Worm (Caenorhabditis elegans): ENCODE measurements around the gene R02F11.12.

R02F11.12 gene

DNA sequence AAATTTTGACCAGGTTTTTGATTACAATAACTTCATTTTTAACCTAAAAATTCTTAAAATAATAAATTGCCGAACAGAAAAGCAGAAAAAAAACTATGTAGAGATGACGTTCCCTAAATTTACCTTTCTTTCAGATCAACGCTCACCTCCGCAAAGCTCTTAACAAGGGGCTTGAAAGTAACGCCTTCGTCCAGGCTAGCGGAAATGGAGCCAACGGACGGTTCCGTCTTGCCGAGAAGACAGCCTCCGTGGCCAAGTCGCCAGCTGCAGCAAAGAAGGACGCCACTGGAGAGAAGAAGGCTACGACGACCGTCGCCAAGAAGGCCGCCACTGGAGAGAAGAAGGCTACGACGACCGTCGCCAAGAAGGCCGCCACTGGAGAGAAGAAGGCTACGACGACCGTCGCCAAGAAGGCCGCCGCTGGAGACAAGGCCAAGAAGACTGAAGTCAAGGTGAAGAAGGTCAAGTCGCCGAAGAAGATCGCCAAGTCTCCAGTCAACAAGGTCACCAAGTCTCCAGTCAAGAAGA is 35.7 kb upstream of the R02F11.12 start:
- TF ChIP-seq zip-2 (tag; optimal IDR thresholded peaks at IDR 0.05) (no peak), set-16 (GFP tag; IDR thresholded peaks at IDR 0.05) (peak; percentile 91), pha-4 (GFP tag; IDR thresholded peaks at IDR 0.05) (peak; percentile 16; the same call in 1 of the 2 replicates), pha-4 (tag; optimal IDR thresholded peaks at IDR 0.05) (no peak), F37D6.2 (tag; optimal IDR thresholded peaks at IDR 0.05) (no peak), tra-1 (GFP tag; IDR thresholded peaks at IDR 0.05) (no peak), saeg-2 (GFP tag; IDR thresholded peaks at IDR 0.05) (no peak), T26A8.4 (GFP tag; IDR thresholded peaks at IDR 0.05) (no peak), lin-38 (GFP tag; IDR thresholded peaks at IDR 0.05) (0 out of 2 replicates have a peak, but pooled peaks have one; percentile 10), mep-1 (tag; optimal IDR thresholded peaks at IDR 0.05) (no peak), egl-43 (GFP tag; IDR thresholded peaks at IDR 0.05) (peak; percentile 8; the same call in 1 of the 2 replicates), Y48G9A.11 (GFP tag; IDR thresholded peaks at IDR 0.05) (no peak)

- TF ChIP-seq nhr-11 (tag; optimal IDR thresholded peaks at IDR 0.05) (no peak), nhr-42 (GFP tag; IDR thresholded peaks at IDR 0.05) (no peak), nhr-77 (tag; optimal IDR thresholded peaks at IDR 0.05) (no peak), mep-1 (tag; optimal IDR thresholded peaks at IDR 0.05) (no peak), unc-130 (GFP tag; optimal IDR thresholded peaks at IDR 0.05) (peak; percentile 6), tra-1 (GFP tag; IDR thresholded peaks at IDR 0.05) (no peak), zip-11 (GFP tag; IDR thresholded peaks at IDR 0.05) (no peak), dmd-8 (GFP tag; IDR thresholded peaks at IDR 0.05) (0 out of 2 replicates have a peak, but pooled peaks have one; percentile 48), F49E8.2 (tag; optimal IDR thresholded peaks at IDR 0.05; ENCODE audit: borderline replicate concordance) (peak; percentile 67), D1046.2 (GFP tag; IDR thresholded peaks at IDR 0.05) (no peak), gei-8 (GFP tag; optimal IDR thresholded peaks at IDR 0.05) (no peak), mes-2 (tag; optimal IDR thresholded peaks at IDR 0.05; ENCODE audit: poor library complexity, severe bottlenecking) (no peak), lin-29 (GFP tag; IDR thresholded peaks at IDR 0.05) (no peak), ZK546.5 (tag; optimal IDR thresholded peaks at IDR 0.05) (no peak), fkh-10 (GFP tag; optimal IDR thresholded peaks at IDR 0.05) (no peak), Y5F2A.4 (GFP tag; optimal IDR thresholded peaks at IDR 0.05) (no peak), vab-7 (GFP tag; IDR thresholded peaks at IDR 0.05) (no peak)
These were observed 35.0 kb upstream of the R02F11.12 start, which contains the start of gene pgl-3 for ce11 chrV:4755308-4756029. Gene pgl-3, plus strand, starts transcription at chrV:4755979.

- no peak for TF ChIP-seq nhr-77 (tag; optimal IDR thresholded peaks at IDR 0.05)
- TF ChIP-seq lin-1 (GFP tag; IDR thresholded peaks at IDR 0.05): no peak
- TF ChIP-seq lin-29 (GFP tag; IDR thresholded peaks at IDR 0.05): no peak
- TF ChIP-seq mes-2 (tag; optimal IDR thresholded peaks at IDR 0.05; ENCODE audit: poor library complexity, severe bottlenecking): no peak
- no peak for TF ChIP-seq zag-1 (tag; optimal IDR thresholded peaks at IDR 0.05)
- TF ChIP-seq lin-15B (tag; optimal IDR thresholded peaks at IDR 0.05): no peak
- peak; percentile 86 for TF ChIP-seq set-16 (GFP tag; IDR thresholded peaks at IDR 0.05)
- TF ChIP-seq Y105C5A.15 (GFP tag; IDR thresholded peaks at IDR 0.05): no peak
- TF ChIP-seq nhr-237 (tag; optimal IDR thresholded peaks at IDR 0.05): no peak
- TF ChIP-seq ceh-44 (GFP tag; IDR thresholded peaks at IDR 0.05): no peak
- no peak for TF ChIP-seq mdt-29 (GFP tag; IDR thresholded peaks at IDR 0.05)
- peak; percentile 51; the same call in 1 of the 2 replicates for TF ChIP-seq dmd-8 (GFP tag; IDR thresholded peaks at IDR 0.05)
These were observed 32.4 kb upstream of the R02F11.12 start for ce11 chrV:4758019-4758418.

- peak; percentile 49; the same call in 1 of the 2 replicates for TF ChIP-seq lin-38 (GFP tag; IDR thresholded peaks at IDR 0.05)
- no peak for TF ChIP-seq set-16 (GFP tag; IDR thresholded peaks at IDR 0.05)
- TF ChIP-seq ztf-7 (tag; optimal IDR thresholded peaks at IDR 0.05): no peak
- no peak for TF ChIP-seq lim-7 (GFP tag; IDR thresholded peaks at IDR 0.05)
These were observed 31.9 kb upstream of the R02F11.12 start for ce11 chrV:4758540-4758939.

All from whole organism, L4 larva.